Worm (Caenorhabditis elegans) whole organism, L3 larva: ENCODE measurements around the gene Y54G11A.4.

Experiments used
- R02D3.7 ChIP-seq: fragments of 150-350 bp; optimal IDR thresholded peaks from 2 replicates; lab custom pipeline; 2014; ENCODE audit warnings: missing biosample characterization, missing genetic modification characterization
- aly-2 ChIP-seq: fragments of 150-350 bp; optimal IDR thresholded peaks from 2 replicates; lab custom pipeline; 2014; ENCODE audit warnings: missing biosample characterization, missing genetic modification characterization
- ama-1 ChIP-seq: fragments of 150-350 bp; optimal IDR thresholded peaks from 2 replicates; lab custom pipeline; 2018
- ceh-16 ChIP-seq: sonication (generic microtip); optimal IDR thresholded peaks from 2 replicates; lab custom pipeline; 2017; ENCODE audit warnings: missing biosample characterization, missing genetic modification characterization
- ceh-28 ChIP-seq: fragments of 150-350 bp; optimal IDR thresholded peaks from 2 replicates; lab custom pipeline; 2014; ENCODE audit warnings: missing biosample characterization, missing genetic modification reagents, missing genetic modification characterization
- ceh-9 ChIP-seq: sonication (generic microtip); optimal IDR thresholded peaks from 2 replicates; lab custom pipeline; 2018; ENCODE audit warnings: missing biosample characterization, missing genetic modification characterization
- egl-27 ChIP-seq: sonication (generic microtip); optimal IDR thresholded peaks from 4 replicates; lab custom pipeline; 2017; ENCODE audit warnings: missing biosample characterization, missing genetic modification reagents, missing genetic modification characterization
- egl-5 ChIP-seq: fragments of 150-350 bp; optimal IDR thresholded peaks from 2 replicates; lab custom pipeline; 2017; ENCODE audit warnings: missing biosample characterization, missing genetic modification reagents, missing genetic modification characterization, inconsistent platforms
- elt-1 ChIP-seq: fragments of 150-350 bp; optimal IDR thresholded peaks from 2 replicates; lab custom pipeline; 2014; ENCODE audit warnings: missing biosample characterization, missing genetic modification characterization
- elt-2 ChIP-seq: sonication (generic microtip); optimal IDR thresholded peaks from 2 replicates; lab custom pipeline; 2016; ENCODE audit warnings: missing genetic modification reagents, mild to moderate bottlenecking, missing genetic modification characterization, missing compliant biosample characterization
- elt-3 ChIP-seq, 3 experiments: fragments of 150-350 bp in 1 of 3; sonication (generic microtip) in 2 of 3; optimal IDR thresholded peaks; 2 replicates in 2 of 3; 4 replicates in 1 of 3; lab custom pipeline; 2014 to 2017; ENCODE audit warnings: missing biosample characterization in 3 of 3, missing genetic modification characterization in 3 of 3
- eor-1 ChIP-seq, 2 experiments: fragments of 150-350 bp; optimal IDR thresholded peaks; 2 replicates each; lab custom pipeline; 2014 to 2018; ENCODE audit warnings: missing biosample characterization in 2 of 2, missing genetic modification characterization in 2 of 2
- fos-1 ChIP-seq: fragments of 150-350 bp; optimal IDR thresholded peaks from 2 replicates; lab custom pipeline; 2014; ENCODE audit warnings: missing biosample characterization, missing genetic modification characterization
- hmg-11 ChIP-seq: sonication (generic microtip); optimal IDR thresholded peaks from 2 replicates; lab custom pipeline; 2016; ENCODE audit warnings: missing genetic modification characterization, missing compliant biosample characterization
- jun-1 ChIP-seq: fragments of 150-350 bp; optimal IDR thresholded peaks from 2 replicates; lab custom pipeline; 2014; ENCODE audit warnings: missing biosample characterization, missing genetic modification reagents, missing genetic modification characterization
- lin-39 ChIP-seq: fragments of 150-350 bp; optimal IDR thresholded peaks from 2 replicates; lab custom pipeline; 2018; ENCODE audit warnings: missing biosample characterization, missing genetic modification reagents, missing genetic modification characterization
- mdl-1 ChIP-seq: fragments of 150-350 bp; optimal IDR thresholded peaks from 2 replicates; lab custom pipeline; 2014; ENCODE audit warnings: missing biosample characterization, missing genetic modification characterization
- mml-1 ChIP-seq: fragments of 150-350 bp; sonication (generic microtip); optimal IDR thresholded peaks from 3 replicates; lab custom pipeline; 2014; ENCODE audit warnings: missing biosample characterization, missing genetic modification characterization
- nfya-1 ChIP-seq: sonication (generic microtip); optimal IDR thresholded peaks from 2 replicates; lab custom pipeline; 2017; ENCODE audit warnings: missing genetic modification characterization, mild to moderate bottlenecking, missing compliant biosample characterization, antibody characterized with exemption, moderate library complexity; ENCODE audit not compliant: insufficient read depth
- nhr-11 ChIP-seq: fragments of 150-350 bp; optimal IDR thresholded peaks from 2 replicates; lab custom pipeline; 2014; ENCODE audit warnings: missing biosample characterization, missing genetic modification characterization
- nhr-12 ChIP-seq: fragments of 150-350 bp; optimal IDR thresholded peaks from 2 replicates; lab custom pipeline; 2014; ENCODE audit warnings: missing biosample characterization, missing genetic modification characterization
- nhr-23 ChIP-seq: fragments of 150-350 bp; optimal IDR thresholded peaks from 2 replicates; lab custom pipeline; 2014; ENCODE audit warnings: missing biosample characterization, missing genetic modification reagents, missing genetic modification characterization
- nhr-237 ChIP-seq: fragments of 150-350 bp; optimal IDR thresholded peaks from 2 replicates; lab custom pipeline; 2014; ENCODE audit warnings: missing biosample characterization, missing genetic modification characterization
- nhr-25 ChIP-seq: sonication (generic microtip); optimal IDR thresholded peaks from 2 replicates; lab custom pipeline; 2017; ENCODE audit warnings: missing biosample characterization, missing genetic modification characterization
- nhr-43 ChIP-seq: sonication (generic microtip); optimal IDR thresholded peaks from 2 replicates; lab custom pipeline; 2016; ENCODE audit warnings: mild to moderate bottlenecking, missing genetic modification characterization, missing compliant biosample characterization; ENCODE audit not compliant: poor library complexity, severe bottlenecking
- nhr-77 ChIP-seq: fragments of 150-350 bp; optimal IDR thresholded peaks from 2 replicates; lab custom pipeline; 2014; ENCODE audit warnings: missing biosample characterization, missing genetic modification characterization
- pha-4 ChIP-seq: fragments of 150-350 bp; optimal IDR thresholded peaks from 2 replicates; lab custom pipeline; 2014; ENCODE audit warnings: missing biosample characterization, missing genetic modification reagents, missing genetic modification characterization
- pqm-1 ChIP-seq: fragments of 150-350 bp; optimal IDR thresholded peaks from 2 replicates; lab custom pipeline; 2017; ENCODE audit warnings: missing biosample characterization, missing genetic modification characterization, inconsistent platforms
- sea-2 ChIP-seq: fragments of 150-350 bp; sonication (generic microtip); optimal IDR thresholded peaks from 4 replicates; lab custom pipeline; 2014; ENCODE audit warnings: missing biosample characterization, missing genetic modification reagents, missing genetic modification characterization
- skn-1 ChIP-seq: fragments of 150-350 bp; optimal IDR thresholded peaks from 2 replicates; lab custom pipeline; 2014; ENCODE audit warnings: missing biosample characterization, missing genetic modification characterization
- snpc-4 ChIP-seq: fragments of 150-350 bp; optimal IDR thresholded peaks from 2 replicates; lab custom pipeline; 2014; ENCODE audit warnings: missing biosample characterization, missing genetic modification characterization
- tbx-2 ChIP-seq: sonication (generic microtip); optimal IDR thresholded peaks from 2 replicates; lab custom pipeline; 2016; ENCODE audit warnings: mild to moderate bottlenecking, missing genetic modification characterization, missing compliant biosample characterization
- unc-39 ChIP-seq: sonication (generic microtip); optimal IDR thresholded peaks from 4 replicates; lab custom pipeline; 2017; ENCODE audit warnings: missing biosample characterization, missing genetic modification characterization
- unc-62 ChIP-seq: fragments of 150-350 bp; sonication (generic microtip); optimal IDR thresholded peaks from 4 replicates; lab custom pipeline; 2014; ENCODE audit warnings: missing biosample characterization, missing genetic modification reagents, missing genetic modification characterization
- zag-1 ChIP-seq: fragments of 150-350 bp; optimal IDR thresholded peaks from 2 replicates; lab custom pipeline; 2014; ENCODE audit warnings: missing biosample characterization, missing genetic modification characterization
- ztf-4 ChIP-seq: fragments of 150-350 bp; optimal IDR thresholded peaks from 2 replicates; lab custom pipeline; 2014; ENCODE audit warnings: missing biosample characterization, missing genetic modification characterization

Y54G11A.4 gene

DNA sequence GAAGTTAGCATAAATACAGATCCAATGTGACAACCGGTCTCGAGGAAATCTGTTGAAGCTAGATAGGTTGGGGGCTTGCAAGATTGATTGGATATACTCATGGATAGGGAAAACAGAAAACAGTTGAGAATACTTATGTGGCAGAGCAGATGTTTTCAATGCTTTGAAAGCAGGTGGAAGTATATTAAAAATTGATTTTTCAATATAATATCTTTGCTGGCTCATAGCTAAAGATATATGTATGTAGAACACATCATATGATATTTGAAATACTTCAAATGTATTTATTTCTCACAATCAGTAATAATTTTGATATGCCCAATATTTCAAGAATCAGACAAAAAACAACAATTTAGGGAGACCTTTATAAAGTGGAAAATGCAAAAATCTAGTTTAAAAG is 5.3 kb upstream of the Y54G11A.4 start, which contains the start of gene srh-41:
Gene srh-41 (minus strand): TSS at position 101 of the 400 bp plus-strand sequence.
- TF ChIP-seq unc-62 (GFP tag; lab: Kevin White, UChicago) (no peak), ceh-9 (tag; lab: Kevin White, UChicago) (no peak), snpc-4 (no peak), nhr-23 (tag; lab: Kevin White, UChicago) (no peak), aly-2 (tag; lab: Kevin White, UChicago) (no peak), elt-3 (tag; optimal IDR thresholded peaks at IDR 0.05; lab: Kevin White, UChicago) (no peak), egl-27 (no peak), elt-2 (no peak), pqm-1 (tag; lab: Kevin White, UChicago) (no peak), jun-1 (tag; lab: Kevin White, UChicago) (no peak)
- TF ChIP-seq, all 47 proteins: peak for 0

DNA sequence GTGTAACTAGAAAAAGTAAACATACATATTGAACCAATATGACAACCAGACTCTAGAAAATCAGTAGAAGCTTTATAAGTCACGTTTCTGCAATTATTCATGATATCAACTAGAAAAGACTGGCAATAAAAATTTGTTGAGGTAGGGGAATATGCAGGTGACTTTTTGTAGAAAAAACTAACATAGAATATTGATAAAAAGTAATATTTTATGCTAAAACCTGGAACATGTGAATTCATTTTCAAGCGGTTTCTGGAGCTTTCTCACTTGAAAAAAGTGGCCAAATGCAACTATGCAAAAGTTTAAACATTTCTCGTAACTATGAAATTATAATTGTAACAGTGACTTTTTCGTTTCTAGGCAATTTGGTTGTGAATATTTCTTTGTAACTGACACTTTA is 3.7 kb upstream of the Y54G11A.4 start, which contains the start of gene srh-42:
Gene srh-42 (minus strand): TSS at position 101 of the 400 bp plus-strand sequence.
- TF ChIP-seq nhr-12 (tag; lab: Kevin White, UChicago) (no peak), nfya-1 (tag; lab: Kevin White, UChicago) (no peak), ceh-16 (tag; lab: Kevin White, UChicago) (no peak), nhr-23 (tag; lab: Kevin White, UChicago) (no peak), sea-2 (GFP tag; lab: Kevin White, UChicago) (no peak), tbx-2 (tag; lab: Kevin White, UChicago) (no peak), egl-27 (no peak), fos-1 (tag; lab: Kevin White, UChicago) (no peak), mml-1 (tag; lab: Kevin White, UChicago) (no peak), ceh-9 (tag; lab: Kevin White, UChicago) (no peak), egl-5 (tag; lab: Kevin White, UChicago) (no peak), nhr-11 (tag; lab: Kevin White, UChicago) (no peak), zag-1 (no peak), unc-62 (GFP tag; lab: Kevin White, UChicago) (no peak), nhr-237 (tag; lab: Kevin White, UChicago) (no peak)

DNA sequence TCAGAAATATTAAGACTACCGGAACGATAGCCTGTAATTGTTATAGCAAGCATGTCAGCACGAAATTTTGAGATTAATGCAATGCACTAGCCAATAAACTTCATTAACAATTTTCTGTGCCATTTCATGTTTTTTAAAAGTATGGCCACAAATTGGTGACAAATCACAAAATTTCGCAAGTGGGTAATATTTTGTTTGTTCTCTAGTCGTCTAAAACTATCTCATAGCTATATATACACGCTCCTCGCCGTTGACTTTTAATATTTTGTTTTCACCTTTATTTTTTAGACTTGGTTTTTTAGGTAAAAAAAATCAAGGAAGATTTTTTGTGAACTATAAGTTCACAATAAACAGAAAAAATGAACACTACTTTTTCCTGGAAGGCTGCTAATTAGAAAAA is 1.8 kb upstream of the Y54G11A.4 start:
- TF ChIP-seq nhr-12 (tag; lab: Kevin White, UChicago) (no peak), nhr-11 (tag; lab: Kevin White, UChicago) (no peak), pha-4 (tag; lab: Kevin White, UChicago) (peak; percentile 81), skn-1 (tag; lab: Kevin White, UChicago) (peak; percentile 33), pqm-1 (tag; lab: Kevin White, UChicago) (peak; percentile 53), elt-2 (peak; percentile 29)

DNA sequence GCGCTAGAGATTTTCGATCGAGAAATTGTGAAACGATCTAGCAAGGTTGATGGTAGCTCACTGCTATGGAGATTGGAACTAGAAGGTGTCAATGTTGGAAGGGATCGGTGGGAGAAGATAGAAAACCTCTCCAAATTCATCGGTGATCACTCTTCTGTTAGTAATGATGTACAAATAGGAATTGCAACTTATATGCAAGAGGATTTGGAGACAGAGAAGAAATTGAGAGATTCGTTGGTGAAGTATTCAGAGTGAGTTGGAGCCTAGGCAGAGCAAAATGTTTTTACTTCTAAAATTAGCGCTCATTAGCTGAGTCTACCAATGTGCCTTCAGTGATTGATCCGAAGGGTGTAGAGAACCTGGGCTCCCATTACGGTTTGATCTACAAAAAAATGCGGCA is 1.8 kb downstream of the Y54G11A.4 start:
- TF ChIP-seq unc-39 (tag; lab: Kevin White, UChicago) (no peak), ztf-4 (tag; lab: Kevin White, UChicago) (no peak), nhr-23 (tag; lab: Kevin White, UChicago) (no peak), ceh-9 (tag; lab: Kevin White, UChicago) (no peak), hmg-11 (tag; lab: Kevin White, UChicago) (no peak), mdl-1 (tag; lab: Kevin White, UChicago) (no peak), fos-1 (tag; lab: Kevin White, UChicago) (no peak), eor-1 (tag; optimal IDR thresholded peaks at IDR 0.05; lab: Kevin White, UChicago) (no peak), egl-27 (no peak), pha-4 (tag; lab: Kevin White, UChicago) (no peak)
- TF ChIP-seq, all 47 proteins: peak for 0

DNA sequence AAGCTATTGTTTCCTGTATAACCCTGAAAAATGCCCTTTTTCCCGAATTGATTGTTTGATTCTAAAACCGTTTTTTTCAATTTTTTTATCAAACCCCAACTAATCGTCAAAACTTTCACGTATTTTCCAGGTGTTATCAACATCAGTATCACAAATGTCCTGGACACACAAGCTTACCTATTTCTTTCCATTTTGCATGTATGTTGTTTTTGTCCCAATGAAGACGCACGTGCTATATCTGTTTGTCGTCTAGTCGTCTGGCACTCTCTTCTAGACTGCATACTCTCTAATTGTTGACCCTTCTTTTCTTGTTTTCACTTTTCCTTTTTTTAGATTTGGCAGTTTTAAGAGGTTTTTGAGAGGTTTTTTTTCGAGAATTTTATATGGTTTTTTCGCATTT is 3.7 kb downstream of the Y54G11A.4 start:
- TF ChIP-seq egl-27: no peak
- TF ChIP-seq zag-1: no peak
- TF ChIP-seq lin-39: no peak
- TF ChIP-seq snpc-4: peak; percentile 42
- peak; percentile 96 for TF ChIP-seq pha-4 (tag; lab: Kevin White, UChicago)
- TF ChIP-seq egl-5 (tag; lab: Kevin White, UChicago): peak; percentile 24
- no peak for TF ChIP-seq R02D3.7 (tag; lab: Kevin White, UChicago)
- TF ChIP-seq mdl-1 (tag; lab: Kevin White, UChicago): peak; percentile 90
- no peak for TF ChIP-seq elt-1 (tag; lab: Kevin White, UChicago)
- no peak for TF ChIP-seq ceh-9 (tag; lab: Kevin White, UChicago)
- peak; percentile 61 for TF ChIP-seq pqm-1 (tag; lab: Kevin White, UChicago)
- TF ChIP-seq jun-1 (tag; lab: Kevin White, UChicago): peak; percentile 63
- no peak for TF ChIP-seq ama-1 (lab: Kevin White, UChicago)
- TF ChIP-seq nhr-23 (tag; lab: Kevin White, UChicago): peak; percentile 47
- peak; percentile 47 for TF ChIP-seq nhr-43 (tag; lab: Kevin White, UChicago)
- peak; percentile 23 for TF ChIP-seq ceh-28 (tag; lab: Kevin White, UChicago)
- peak; percentile 53 for TF ChIP-seq nfya-1 (tag; lab: Kevin White, UChicago)
- peak; percentile 27 for TF ChIP-seq nhr-25 (tag; lab: Kevin White, UChicago)
- no peak for TF ChIP-seq nhr-77 (tag; lab: Kevin White, UChicago)
- peak; percentile 92 for TF ChIP-seq elt-2
- TF ChIP-seq, all 47 proteins: peak for 12
